Fruit fly (Drosophila melanogaster): Measurements from ENCODE around the gene CG14626.

Gene CG14626

DNA sequence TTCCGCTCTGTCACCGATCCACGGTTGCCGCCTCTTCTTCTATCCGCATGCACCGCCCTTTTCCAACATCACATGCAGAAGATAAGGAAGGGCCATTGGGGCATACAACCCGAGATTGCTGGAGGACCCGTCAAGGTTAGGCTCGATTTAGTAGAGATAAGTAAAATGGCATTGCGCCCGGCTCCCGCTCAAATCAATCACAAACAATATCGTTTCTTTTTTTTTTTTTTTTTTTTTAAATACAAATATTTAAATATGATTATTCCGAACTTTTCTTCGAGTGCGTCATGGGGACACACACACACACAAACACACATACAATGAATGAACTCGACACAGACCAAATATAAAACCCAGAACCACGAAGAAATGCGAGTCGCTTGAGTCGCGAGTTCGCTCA, 44.5 kb downstream of the CG14626 start:
- TF ChIP-seq Dll (optimal IDR thresholded peaks at IDR 0.05), result no peak
- TF ChIP-seq psq (optimal IDR thresholded peaks at IDR 0.05), result no peak
- TF ChIP-seq CG8478 (optimal IDR thresholded peaks at IDR 0.05), result no peak
- no peak for TF ChIP-seq usp (GFP tag; optimal IDR thresholded peaks at IDR 0.05)
- TF ChIP-seq EcR (GFP tag; optimal IDR thresholded peaks at IDR 0.05), result no peak
- TF ChIP-seq pan (optimal IDR thresholded peaks at IDR 0.05), result no peak

DNA sequence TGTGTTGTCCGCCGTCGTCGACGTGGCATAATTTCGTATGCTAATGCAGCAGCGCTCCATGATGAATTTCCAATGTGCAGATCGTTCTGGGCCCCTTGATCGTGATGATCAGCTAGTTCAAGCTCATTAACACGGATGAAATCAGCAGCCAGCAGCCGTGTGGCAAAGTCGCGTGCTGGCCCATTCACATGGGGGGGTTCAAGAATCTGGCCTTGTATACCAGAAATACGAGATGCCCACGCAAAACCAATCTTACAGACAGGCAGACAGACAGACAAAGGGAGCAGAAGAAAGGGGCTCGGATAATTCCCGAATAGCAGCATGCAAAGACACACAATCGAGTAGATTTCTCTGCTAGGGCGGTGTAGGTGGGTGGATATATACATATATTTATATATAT, 45.0 kb downstream of the CG14626 start:
- no peak for TF ChIP-seq psq (optimal IDR thresholded peaks at IDR 0.05)
- no peak for TF ChIP-seq usp (GFP tag; optimal IDR thresholded peaks at IDR 0.05)
- no peak for TF ChIP-seq CG8478 (optimal IDR thresholded peaks at IDR 0.05)
- TF ChIP-seq pan (optimal IDR thresholded peaks at IDR 0.05), result no peak
- no peak for TF ChIP-seq EcR (GFP tag; optimal IDR thresholded peaks at IDR 0.05)
- no peak for TF ChIP-seq Dll (optimal IDR thresholded peaks at IDR 0.05)

DNA sequence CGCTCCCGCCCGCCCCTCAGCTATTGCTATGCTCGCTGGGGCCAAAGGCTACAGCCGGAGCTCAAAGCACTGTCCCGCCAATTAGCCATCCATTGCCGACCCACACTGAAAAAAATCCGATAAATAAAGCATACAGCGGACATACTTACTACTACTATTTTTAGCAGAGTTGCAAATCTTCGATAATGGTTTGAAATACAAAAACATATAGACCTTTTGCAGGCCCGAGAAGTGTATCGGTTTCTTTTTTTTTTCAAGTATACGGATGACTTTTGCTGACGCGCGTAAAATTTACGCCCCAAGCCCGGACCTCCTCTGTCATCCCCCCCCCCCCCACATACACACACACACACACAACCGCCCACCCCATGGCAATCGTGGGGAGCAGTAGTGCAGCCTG, 47.1 kb downstream of the CG14626 start:
- TF ChIP-seq EcR (GFP tag; optimal IDR thresholded peaks at IDR 0.05), result no peak
- TF ChIP-seq usp (GFP tag; optimal IDR thresholded peaks at IDR 0.05), result no peak
- TF ChIP-seq CG8478 (optimal IDR thresholded peaks at IDR 0.05), result no peak
- TF ChIP-seq Dll (optimal IDR thresholded peaks at IDR 0.05), result no peak
- no peak for TF ChIP-seq pan (optimal IDR thresholded peaks at IDR 0.05)
- TF ChIP-seq psq (optimal IDR thresholded peaks at IDR 0.05), result no peak

DNA sequence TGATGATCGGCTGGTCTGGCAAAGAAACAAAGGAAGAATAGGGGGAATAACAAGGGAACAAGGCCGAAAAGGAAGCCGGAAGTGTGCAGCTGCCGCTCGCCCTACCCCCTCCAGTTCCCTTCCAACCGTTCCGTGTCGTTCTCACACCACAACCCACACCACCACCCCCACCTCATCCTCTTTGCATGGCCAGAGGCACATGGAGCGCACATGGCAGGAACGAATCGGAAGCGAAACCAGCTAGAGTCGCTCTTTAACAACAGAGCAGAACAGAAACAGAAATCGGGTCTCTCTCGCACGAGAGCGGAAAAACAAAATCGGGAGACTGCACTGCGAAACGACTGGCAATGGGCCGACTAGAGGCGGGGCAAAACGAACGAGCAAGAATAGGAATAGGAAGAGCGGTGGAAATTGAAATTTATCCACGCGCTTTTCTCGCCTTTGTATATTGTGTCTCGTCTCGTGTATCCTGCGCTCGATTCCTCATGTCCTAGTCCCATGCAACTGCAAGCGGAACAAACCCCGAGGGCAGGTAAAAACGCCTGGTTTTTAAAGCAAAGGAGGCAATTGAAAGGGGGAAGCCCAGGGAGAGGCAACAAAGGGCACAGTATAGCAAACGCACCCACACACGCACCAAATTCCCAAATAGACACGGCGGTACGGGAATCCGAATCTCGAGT, 48.1 kb downstream of the CG14626 start:
- no peak for TF ChIP-seq EcR (GFP tag; optimal IDR thresholded peaks at IDR 0.05)
- TF ChIP-seq CG8478 (optimal IDR thresholded peaks at IDR 0.05), result no peak
- no peak for TF ChIP-seq psq (optimal IDR thresholded peaks at IDR 0.05)
- no peak for TF ChIP-seq usp (GFP tag; optimal IDR thresholded peaks at IDR 0.05)
- peak; percentile 31 for TF ChIP-seq Dll (optimal IDR thresholded peaks at IDR 0.05)
- no peak for TF ChIP-seq pan (optimal IDR thresholded peaks at IDR 0.05)

DNA sequence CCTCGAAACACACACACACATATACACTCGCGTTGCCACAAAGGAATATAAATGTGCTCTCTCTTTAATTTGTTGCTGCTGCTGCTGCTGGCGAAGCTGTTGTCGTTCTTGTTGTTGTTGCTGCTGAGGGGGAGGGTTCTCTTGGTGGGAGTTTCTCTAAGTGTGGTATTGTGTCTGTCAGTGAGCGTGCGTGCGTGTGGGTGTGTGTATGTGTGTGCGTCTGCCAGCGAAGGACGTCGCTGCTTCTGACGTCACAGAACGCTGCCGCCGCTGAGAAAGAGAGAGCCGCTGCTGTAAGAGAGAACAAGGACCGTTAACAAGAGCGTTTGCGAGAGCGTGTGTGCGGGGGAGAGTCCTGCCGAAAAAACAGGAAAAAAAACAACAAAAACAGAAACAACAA, 49.4 kb downstream of the CG14626 start:
- TF ChIP-seq EcR (GFP tag; optimal IDR thresholded peaks at IDR 0.05) (no peak), CG8478 (optimal IDR thresholded peaks at IDR 0.05) (no peak), pan (optimal IDR thresholded peaks at IDR 0.05) (no peak), usp (GFP tag; optimal IDR thresholded peaks at IDR 0.05) (no peak), Dll (optimal IDR thresholded peaks at IDR 0.05) (no peak), psq (optimal IDR thresholded peaks at IDR 0.05) (no peak)

DNA sequence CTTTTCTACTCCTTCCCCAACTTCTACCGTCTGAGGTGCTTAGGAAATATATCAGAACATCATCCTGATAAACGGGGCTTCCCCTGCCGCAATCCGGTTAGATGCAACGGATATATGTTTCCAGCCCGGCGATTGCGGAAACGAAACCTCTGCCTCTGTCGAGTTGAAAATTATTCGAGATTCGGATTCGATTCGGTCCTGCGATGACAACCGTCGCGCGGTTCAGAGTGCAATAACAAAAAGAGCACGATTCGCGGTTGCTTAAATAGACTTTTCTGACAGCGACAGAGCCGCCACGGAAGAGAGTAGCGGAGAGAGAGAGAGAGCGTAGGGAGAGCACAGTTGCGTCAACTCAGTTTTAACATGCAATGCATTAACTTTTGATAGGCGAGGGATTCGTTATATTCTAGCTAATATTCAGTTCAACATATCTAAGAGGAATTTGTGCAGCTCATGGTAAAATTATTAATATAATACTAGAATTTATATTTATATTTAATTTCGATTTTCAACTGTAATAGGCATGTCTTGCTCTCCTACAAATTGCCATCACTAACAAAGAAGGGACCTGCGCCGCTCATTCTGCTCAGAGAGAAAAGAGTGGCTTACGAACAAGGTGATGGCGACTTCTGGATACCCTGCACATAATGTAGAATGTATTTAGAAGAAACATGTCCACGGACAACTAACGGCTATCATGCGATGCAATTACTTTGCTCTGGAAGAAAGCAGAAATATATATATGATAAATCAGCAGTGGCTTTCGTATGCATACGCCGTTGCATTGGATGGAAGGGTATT, 50.4 kb downstream of the CG14626 start:
- no peak for TF ChIP-seq psq (optimal IDR thresholded peaks at IDR 0.05)
- no peak for TF ChIP-seq CG8478 (optimal IDR thresholded peaks at IDR 0.05)
- no peak for TF ChIP-seq EcR (GFP tag; optimal IDR thresholded peaks at IDR 0.05)
- no peak for TF ChIP-seq usp (GFP tag; optimal IDR thresholded peaks at IDR 0.05)
- peak; percentile 59 for TF ChIP-seq pan (optimal IDR thresholded peaks at IDR 0.05)
- TF ChIP-seq Dll (optimal IDR thresholded peaks at IDR 0.05), result peak; percentile 3

DNA sequence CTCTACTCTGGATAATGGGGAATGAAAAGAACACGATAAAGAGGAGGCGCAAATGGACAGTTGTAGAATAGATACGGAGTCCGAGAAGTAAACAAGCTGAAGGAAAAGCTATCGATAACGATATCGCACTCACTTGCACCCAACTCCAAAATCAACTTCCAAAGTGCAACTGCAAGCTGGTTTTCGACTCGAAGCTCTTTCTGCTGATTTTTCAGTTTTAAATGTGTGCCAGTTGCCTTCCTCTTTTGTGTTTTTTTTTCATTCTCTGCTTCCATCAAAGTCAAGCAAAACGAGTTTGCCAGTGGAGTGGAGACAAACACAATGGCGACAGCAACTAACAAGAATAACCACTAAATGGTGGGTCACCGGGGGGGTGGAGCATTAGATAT, 51.0 kb downstream of the CG14626 start:
- no peak for TF ChIP-seq CG8478 (optimal IDR thresholded peaks at IDR 0.05)
- no peak for TF ChIP-seq EcR (GFP tag; optimal IDR thresholded peaks at IDR 0.05)
- no peak for TF ChIP-seq usp (GFP tag; optimal IDR thresholded peaks at IDR 0.05)
- TF ChIP-seq psq (optimal IDR thresholded peaks at IDR 0.05), result no peak
- no peak for TF ChIP-seq pan (optimal IDR thresholded peaks at IDR 0.05)
- no peak for TF ChIP-seq Dll (optimal IDR thresholded peaks at IDR 0.05)

DNA sequence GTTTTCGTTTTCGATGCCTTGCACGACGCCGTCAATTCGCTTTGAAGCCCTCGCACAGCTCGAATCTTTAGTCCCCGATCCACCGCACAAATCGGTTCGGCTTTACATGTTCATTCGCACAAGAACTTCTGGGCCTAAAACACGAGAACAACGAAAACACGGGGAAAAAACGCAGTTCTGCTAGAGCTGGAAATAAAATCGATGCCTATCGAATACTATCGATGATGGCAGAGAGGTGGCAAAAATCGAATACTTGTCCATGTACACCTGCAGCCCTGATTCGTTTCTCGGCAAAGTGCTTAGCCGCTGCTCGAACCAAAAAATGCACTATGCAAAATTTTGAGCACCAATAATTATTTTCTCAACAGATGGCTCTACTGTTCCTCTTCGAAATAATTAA, 51.9 kb downstream of the CG14626 start, which contains the start of gene CG3638:
CG3638 (minus strand) TSS at position 210 of the 400 bp plus-strand sequence.
- no peak for TF ChIP-seq CG8478 (optimal IDR thresholded peaks at IDR 0.05)
- no peak for TF ChIP-seq EcR (GFP tag; optimal IDR thresholded peaks at IDR 0.05)
- no peak for TF ChIP-seq usp (GFP tag; optimal IDR thresholded peaks at IDR 0.05)
- no peak for TF ChIP-seq Dll (optimal IDR thresholded peaks at IDR 0.05)
- no peak for TF ChIP-seq pan (optimal IDR thresholded peaks at IDR 0.05)
- TF ChIP-seq psq (optimal IDR thresholded peaks at IDR 0.05), result no peak
